Fruit fly (Drosophila melanogaster): ENCODE results near the gene CG33310.

CG33310 gene

DNA sequence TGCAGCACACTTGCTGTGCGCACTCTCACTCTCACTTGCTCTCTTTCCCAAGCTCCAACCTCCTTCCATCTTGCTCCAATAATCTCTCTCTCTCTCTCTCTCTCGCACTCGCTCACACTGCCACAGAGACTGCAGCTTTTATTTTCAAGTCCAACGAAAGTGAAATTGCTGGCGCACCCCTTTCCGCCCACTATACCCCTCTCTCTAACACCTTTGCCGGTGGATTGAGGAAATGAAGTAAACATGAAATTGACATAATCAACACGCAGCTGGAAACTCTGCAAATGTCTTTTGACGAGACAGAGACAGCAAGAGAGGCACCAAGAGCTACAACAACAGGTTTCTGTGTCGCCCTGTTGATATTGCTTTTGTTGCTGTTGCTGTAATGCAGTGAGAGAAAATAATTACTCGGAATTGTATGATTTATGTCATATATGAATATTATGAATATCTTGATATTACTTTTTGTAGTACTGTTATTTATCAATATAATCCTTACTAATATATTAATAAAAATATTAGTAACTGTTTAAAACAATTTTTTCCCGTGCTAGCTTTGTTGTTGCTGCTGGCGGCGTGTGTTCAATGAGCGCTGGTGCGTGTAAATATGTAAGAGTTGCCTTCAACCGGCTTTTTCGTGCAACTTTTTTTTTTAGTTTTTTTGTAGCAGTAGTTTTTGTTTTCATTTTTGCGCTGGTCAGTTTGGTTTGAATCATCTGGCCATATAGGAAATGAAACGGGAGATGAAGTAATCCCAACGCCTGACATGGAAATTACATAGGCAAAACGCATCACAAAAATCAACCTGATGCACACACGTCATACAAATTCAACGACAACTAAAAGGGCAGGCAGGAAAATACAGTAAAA, 30.9 kb upstream of the CG33310 start (continued):
- TF ChIP-seq trh (GFP tag; optimal IDR thresholded peaks at IDR 0.05) (peak; percentile 77), CG34376 (GFP tag; optimal IDR thresholded peaks at IDR 0.05) (no peak), sr (GFP tag; IDR thresholded peaks at IDR 0.05) (peak; percentile 48; the same call in 1 of the 3 replicates), oc (tag; optimal IDR thresholded peaks at IDR 0.05) (peak; percentile 92), Sry-β (GFP tag; optimal IDR thresholded peaks at IDR 0.05) (peak; percentile 52), CG7372 (GFP tag; IDR thresholded peaks at IDR 0.05) (peak; percentile 90), CG17385 (GFP tag; optimal IDR thresholded peaks at IDR 0.05) (peak; percentile 87), Ravus (GFP tag; IDR thresholded peaks at IDR 0.05) (peak; percentile 68), HHEX (GFP tag; optimal IDR thresholded peaks at IDR 0.05) (peak; percentile 89), fu2 (GFP tag; optimal IDR thresholded peaks at IDR 0.05) (no peak), hth (optimal IDR thresholded peaks at IDR 0.05) (no peak), unc-4 (GFP tag; IDR thresholded peaks at IDR 0.05; ENCODE audit: partially characterized antibody) (no peak), CG3407 (GFP tag; optimal IDR thresholded peaks at IDR 0.05) (peak; percentile 82), Dref (GFP tag; IDR thresholded peaks at IDR 0.05) (no peak), CG11504 (tag; optimal IDR thresholded peaks at IDR 0.05) (peak; percentile 95), CG2678 (tag; optimal IDR thresholded peaks at IDR 0.05) (peak; percentile 94), mld (GFP tag; IDR thresholded peaks at IDR 0.05; ENCODE audit: partially characterized antibody) (no peak), her (GFP tag; optimal IDR thresholded peaks at IDR 0.05) (peak; percentile 15), knrl (GFP tag; IDR thresholded peaks at IDR 0.05; ENCODE audit: partially characterized antibody) (no peak), MESR4 (GFP tag; optimal IDR thresholded peaks at IDR 0.05) (peak; percentile 5), CG10321 (GFP tag; IDR thresholded peaks at IDR 0.05) (peak; percentile 64), tna (GFP tag; IDR thresholded peaks at IDR 0.05; ENCODE audit: partially characterized antibody) (peak; percentile 9; the same call in 1 of the 2 replicates), pb (GFP tag; optimal IDR thresholded peaks at IDR 0.05) (peak; percentile 61), sim (GFP tag; IDR thresholded peaks at IDR 0.05) (peak; percentile 28; the same call in 1 of the 2 replicates), Blimp-1 (GFP tag; optimal IDR thresholded peaks at IDR 0.05) (peak; percentile 100), Camta (GFP tag; optimal IDR thresholded peaks at IDR 0.05) (peak; percentile 51), CG6813 (GFP tag; optimal IDR thresholded peaks at IDR 0.05) (peak; percentile 71), esg (GFP tag; conservative IDR thresholded peaks at IDR 0.05) (peak; percentile 92), gfzf (GFP tag; optimal IDR thresholded peaks at IDR 0.05) (no peak), CG7987 (GFP tag; optimal IDR thresholded peaks at IDR 0.05) (peak; percentile 70), CG8478 (optimal IDR thresholded peaks at IDR 0.05) (no peak), CG3163 (GFP tag; optimal IDR thresholded peaks at IDR 0.05) (peak; percentile 12), CG12391 (tag; optimal IDR thresholded peaks at IDR 0.05) (peak; percentile 97), Neu2 (GFP tag; optimal IDR thresholded peaks at IDR 0.05; ENCODE audit: borderline replicate concordance) (no peak), pzg (GFP tag; optimal IDR thresholded peaks at IDR 0.05) (no peak), D19B (GFP tag; optimal IDR thresholded peaks at IDR 0.05) (peak; percentile 61), CG32772 (GFP tag; IDR thresholded peaks at IDR 0.05) (peak; percentile 94), CG9609 (GFP tag; optimal IDR thresholded peaks at IDR 0.05) (peak; percentile 19), Scr (GFP tag; IDR thresholded peaks at IDR 0.05; ENCODE audit: partially characterized antibody) (no peak), CG31365 (tag; optimal IDR thresholded peaks at IDR 0.05) (peak; percentile 56), CG31388 (GFP tag; optimal IDR thresholded peaks at IDR 0.05) (peak; percentile 76), pnt (GFP tag; optimal IDR thresholded peaks at IDR 0.05) (no peak), CG12769 (tag; optimal IDR thresholded peaks at IDR 0.05) (peak; percentile 76), vvl (GFP tag; IDR thresholded peaks at IDR 0.05) (peak; percentile 97), gcm2 (GFP tag; optimal IDR thresholded peaks at IDR 0.05) (peak; percentile 19), vnd (GFP tag; IDR thresholded peaks at IDR 0.05; ENCODE audit: partially characterized antibody) (no peak), CG2129 (GFP tag; IDR thresholded peaks at IDR 0.05; ENCODE audit: partially characterized antibody) (no peak), Rfx (GFP tag; IDR thresholded peaks at IDR 0.05) (peak; percentile 78)
